ENCODE assay signal across 1 fruit fly cellular context in genomic region chrX:2468576-2468975, dm6.
A peak's percentile ranks its signal among the peaks of the same experiment; 100 is the strongest.
TF ChIP-seq lines count a peak whose summit lies in the region.

No protein-coding gene starts in this region.

TF ChIP-seq in whole organism, embryonic, 481 proteins besides CTCF, POLR2A, EP300 and RAD21 (continued from another document and continues in another):
- no peak for TF ChIP-seq corto (GFP tag; optimal IDR thresholded peaks at IDR 0.05; lab: Kevin White, UChicago)
- TF ChIP-seq Fer3 (tag; optimal IDR thresholded peaks at IDR 0.05; lab: Kevin White, UChicago) = peak; percentile 28
- no peak for TF ChIP-seq CG9797 (GFP tag; optimal IDR thresholded peaks at IDR 0.05; lab: Kevin White, UChicago)
- no peak for TF ChIP-seq ato (GFP tag; IDR thresholded peaks at IDR 0.05; lab: Robert Waterston, UW; ENCODE audit: partially characterized antibody)
- peak; percentile 71 for TF ChIP-seq CG8944 (GFP tag; optimal IDR thresholded peaks at IDR 0.05; lab: Kevin White, UChicago)
- peak; percentile 82 for TF ChIP-seq CG4424 (GFP tag; optimal IDR thresholded peaks at IDR 0.05; lab: Kevin White, UChicago)
- peak; percentile 87 for TF ChIP-seq dmrt11E (tag; optimal IDR thresholded peaks at IDR 0.05; lab: Kevin White, UChicago)
- TF ChIP-seq MTF-1 (GFP tag; optimal IDR thresholded peaks at IDR 0.05; lab: Kevin White, UChicago; ENCODE audit: borderline replicate concordance) = peak; percentile 65
- TF ChIP-seq CG5953 (GFP tag; IDR thresholded peaks at IDR 0.05; lab: Robert Waterston, UW) = 0 out of 2 replicates have a peak, but pooled peaks have one; percentile 61
- peak; percentile 81 for TF ChIP-seq CG4820 (GFP tag; optimal IDR thresholded peaks at IDR 0.05; lab: Kevin White, UChicago)
- TF ChIP-seq CG13296 (GFP tag; optimal IDR thresholded peaks at IDR 0.05; lab: Kevin White, UChicago) = no peak
- peak; percentile 63 for TF ChIP-seq sqz (GFP tag; optimal IDR thresholded peaks at IDR 0.05; lab: Kevin White, UChicago)
- TF ChIP-seq hbn (GFP tag; IDR thresholded peaks at IDR 0.05; lab: Robert Waterston, UW; ENCODE audit: partially characterized antibody) = no peak
- peak; percentile 45; the same call in 1 of the 3 replicates for TF ChIP-seq so (GFP tag; IDR thresholded peaks at IDR 0.05; lab: Robert Waterston, UW)
- peak; percentile 59 for TF ChIP-seq CG10654 (GFP tag; optimal IDR thresholded peaks at IDR 0.05; lab: Kevin White, UChicago)
- TF ChIP-seq CG3995 (GFP tag; optimal IDR thresholded peaks at IDR 0.05; lab: Kevin White, UChicago) = no peak
- peak; percentile 80 for TF ChIP-seq unpg (GFP tag; optimal IDR thresholded peaks at IDR 0.05; lab: Kevin White, UChicago)
- TF ChIP-seq Poxn (GFP tag; IDR thresholded peaks at IDR 0.05; lab: Robert Waterston, UW) = no peak
- TF ChIP-seq sens (GFP tag; lab: Kevin White, UChicago) = peak; percentile 97
- peak; percentile 80 for TF ChIP-seq ken (GFP tag; IDR thresholded peaks at IDR 0.05; lab: Robert Waterston, UW)
- peak; percentile 25 for TF ChIP-seq kah (GFP tag; optimal IDR thresholded peaks at IDR 0.05; lab: Kevin White, UChicago)
- no peak for TF ChIP-seq Hmx (GFP tag; optimal IDR thresholded peaks at IDR 0.05; lab: Kevin White, UChicago)
- TF ChIP-seq CG16813 (GFP tag; IDR thresholded peaks at IDR 0.05; lab: Robert Waterston, UW; ENCODE audit: partially characterized antibody) = no peak
- peak; percentile 73 for TF ChIP-seq pnt (GFP tag; optimal IDR thresholded peaks at IDR 0.05; lab: Kevin White, UChicago)
- TF ChIP-seq mld (GFP tag; IDR thresholded peaks at IDR 0.05; lab: Robert Waterston, UW; ENCODE audit: partially characterized antibody) = no peak
- TF ChIP-seq CG8089 (GFP tag; optimal IDR thresholded peaks at IDR 0.05; lab: Kevin White, UChicago) = peak; percentile 73
- TF ChIP-seq CG12104 (GFP tag; optimal IDR thresholded peaks at IDR 0.05; lab: Kevin White, UChicago) = peak; percentile 47
- no peak for TF ChIP-seq zf30C (GFP tag; optimal IDR thresholded peaks at IDR 0.05; lab: Kevin White, UChicago)
- no peak for TF ChIP-seq abd-A (tag; optimal IDR thresholded peaks at IDR 0.05; lab: Kevin White, UChicago)
- no peak for TF ChIP-seq TFAM (GFP tag; optimal IDR thresholded peaks at IDR 0.05; lab: Kevin White, UChicago)
- peak; percentile 44 for TF ChIP-seq CG1792 (GFP tag; optimal IDR thresholded peaks at IDR 0.05; lab: Kevin White, UChicago)
- peak; percentile 76 for TF ChIP-seq Awh (GFP tag; IDR thresholded peaks at IDR 0.05; lab: Robert Waterston, UW)
- peak; percentile 51 for TF ChIP-seq CG6654 (GFP tag; optimal IDR thresholded peaks at IDR 0.05; lab: Kevin White, UChicago)
- no peak for TF ChIP-seq pros (GFP tag; optimal IDR thresholded peaks at IDR 0.05; lab: Kevin White, UChicago)
- TF ChIP-seq seq (GFP tag; IDR thresholded peaks at IDR 0.05; lab: Robert Waterston, UW) = no peak
- TF ChIP-seq CG10366 (GFP tag; IDR thresholded peaks at IDR 0.05; lab: Robert Waterston, UW) = peak; percentile 65; the same call in 1 of the 2 replicates
- no peak for TF ChIP-seq Fer1 (GFP tag; optimal IDR thresholded peaks at IDR 0.05; lab: Kevin White, UChicago)
- 0 out of 2 replicates have a peak, but pooled peaks have one; percentile 9 for TF ChIP-seq danr (GFP tag; IDR thresholded peaks at IDR 0.05; lab: Robert Waterston, UW)
- TF ChIP-seq CG33557 (GFP tag; optimal IDR thresholded peaks at IDR 0.05; lab: Kevin White, UChicago) = peak; percentile 82
- TF ChIP-seq Sry-δ (GFP tag; optimal IDR thresholded peaks at IDR 0.05; lab: Kevin White, UChicago) = peak; percentile 37
- TF ChIP-seq CG10462 (GFP tag; optimal IDR thresholded peaks at IDR 0.05; lab: Kevin White, UChicago) = peak; percentile 28
- TF ChIP-seq Taf1 (GFP tag; IDR thresholded peaks at IDR 0.05; lab: Robert Waterston, UW) = no peak
- TF ChIP-seq CG6683 (GFP tag; optimal IDR thresholded peaks at IDR 0.05; lab: Kevin White, UChicago) = no peak
- peak; percentile 35; the same call in 1 of the 3 replicates for TF ChIP-seq jigr1 (GFP tag; IDR thresholded peaks at IDR 0.05; lab: Robert Waterston, UW)
- 0 out of 2 replicates have a peak, but pooled peaks have one; percentile 52 for TF ChIP-seq wor (GFP tag; IDR thresholded peaks at IDR 0.05; lab: Robert Waterston, UW)
- TF ChIP-seq eve (GFP tag; optimal IDR thresholded peaks at IDR 0.05; lab: Kevin White, UChicago) = peak in 1 of 2 experiments; percentile 81
- TF ChIP-seq aop (GFP tag; IDR thresholded peaks at IDR 0.05; lab: Robert Waterston, UW) = peak; percentile 32; the same call in 1 of the 2 replicates
- TF ChIP-seq CG3163 (GFP tag; optimal IDR thresholded peaks at IDR 0.05; lab: Kevin White, UChicago) = peak; percentile 36
- TF ChIP-seq gcm (GFP tag; optimal IDR thresholded peaks at IDR 0.05; lab: Kevin White, UChicago) = peak; percentile 51
- TF ChIP-seq CG9609 (GFP tag; optimal IDR thresholded peaks at IDR 0.05; lab: Kevin White, UChicago) = peak; percentile 67
- TF ChIP-seq sr (GFP tag; IDR thresholded peaks at IDR 0.05; lab: Robert Waterston, UW) = 0 out of 3 replicates have a peak, but pooled peaks have one; percentile 5
- TF ChIP-seq Abd-B (GFP tag; optimal IDR thresholded peaks at IDR 0.05; lab: Kevin White, UChicago) = peak; percentile 51
- no peak for TF ChIP-seq crol (GFP tag; IDR thresholded peaks at IDR 0.05; lab: Robert Waterston, UW)
- peak; percentile 52 to 86 for TF ChIP-seq chif (GFP tag; optimal IDR thresholded peaks at IDR 0.05; lab: Kevin White, UChicago)
- TF ChIP-seq bsh (GFP tag; optimal IDR thresholded peaks at IDR 0.05; lab: Kevin White, UChicago) = peak; percentile 88 to 89
- peak; percentile 75 for TF ChIP-seq CG11504 (tag; optimal IDR thresholded peaks at IDR 0.05; lab: Kevin White, UChicago)
- no peak for TF ChIP-seq CG31224 (GFP tag; IDR thresholded peaks at IDR 0.05; lab: Robert Waterston, UW)
- peak; percentile 36 for TF ChIP-seq CG3065 (GFP tag; optimal IDR thresholded peaks at IDR 0.05; lab: Kevin White, UChicago)
- peak; percentile 78 for TF ChIP-seq ranshi (GFP tag; IDR thresholded peaks at IDR 0.05; lab: Robert Waterston, UW)
- TF ChIP-seq dpn (GFP tag; optimal IDR thresholded peaks at IDR 0.05; lab: Kevin White, UChicago) = peak; percentile 60 to 70
- peak; percentile 64 for TF ChIP-seq tx (GFP tag; optimal IDR thresholded peaks at IDR 0.05; lab: Kevin White, UChicago)
- TF ChIP-seq ATbp (GFP tag; optimal IDR thresholded peaks at IDR 0.05; lab: Kevin White, UChicago) = peak; percentile 74
- peak; percentile 48; the same call in 1 of the 2 replicates for TF ChIP-seq CG9215 (GFP tag; IDR thresholded peaks at IDR 0.05; lab: Robert Waterston, UW)
- TF ChIP-seq sisA (GFP tag; IDR thresholded peaks at IDR 0.05; lab: Robert Waterston, UW) = peak; percentile 86
- TF ChIP-seq Bteb2 (GFP tag; optimal IDR thresholded peaks at IDR 0.05; lab: Kevin White, UChicago) = peak; percentile 4
- TF ChIP-seq CG14050 (GFP tag; IDR thresholded peaks at IDR 0.05; lab: Robert Waterston, UW) = peak; percentile 22; the same call in 1 of the 3 replicates
- TF ChIP-seq gfzf (GFP tag; optimal IDR thresholded peaks at IDR 0.05; lab: Kevin White, UChicago) = no peak
- peak; percentile 65; the same call in 1 of the 3 replicates for TF ChIP-seq z (GFP tag; IDR thresholded peaks at IDR 0.05; lab: Robert Waterston, UW)
- TF ChIP-seq CG6254 (GFP tag; optimal IDR thresholded peaks at IDR 0.05; lab: Kevin White, UChicago) = peak; percentile 67
- peak; percentile 52; the same call in 1 of the 2 replicates for TF ChIP-seq CG32767 (GFP tag; IDR thresholded peaks at IDR 0.05; lab: Robert Waterston, UW)
- TF ChIP-seq ro (GFP tag; IDR thresholded peaks at IDR 0.05; lab: Robert Waterston, UW) = peak; percentile 41; the same call in 1 of the 2 replicates
- 0 out of 2 replicates have a peak, but pooled peaks have one; percentile 19 for TF ChIP-seq bowl (GFP tag; IDR thresholded peaks at IDR 0.05; lab: Robert Waterston, UW)
- TF ChIP-seq Hey (tag; optimal IDR thresholded peaks at IDR 0.05; lab: Kevin White, UChicago) = no peak
- TF ChIP-seq Ada2b (GFP tag; IDR thresholded peaks at IDR 0.05; lab: Robert Waterston, UW) = peak; percentile 63; the same call in 1 of the 2 replicates
- TF ChIP-seq caup (GFP tag; optimal IDR thresholded peaks at IDR 0.05; lab: Kevin White, UChicago; ENCODE audit: severe bottlenecking) = no peak
- no peak for TF ChIP-seq pan (optimal IDR thresholded peaks at IDR 0.05; lab: Kevin White, UChicago)
- TF ChIP-seq pan (GFP tag; optimal IDR thresholded peaks at IDR 0.05 in 1 of 2, IDR thresholded peaks at IDR 0.05 in 1 of 2) = peak in 1 of 2 experiments; percentile 62
- TF ChIP-seq Blimp-1 (GFP tag; optimal IDR thresholded peaks at IDR 0.05; lab: Kevin White, UChicago) = peak; percentile 82
- 0 out of 2 replicates have a peak, but pooled peaks have one; percentile 65 for TF ChIP-seq sim (GFP tag; IDR thresholded peaks at IDR 0.05; lab: Robert Waterston, UW)
- peak; percentile 50 for TF ChIP-seq Sox100B (GFP tag; optimal IDR thresholded peaks at IDR 0.05; lab: Kevin White, UChicago)
- TF ChIP-seq CG12219 (GFP tag; optimal IDR thresholded peaks at IDR 0.05; lab: Kevin White, UChicago) = peak; percentile 58
- no peak for TF ChIP-seq prd (optimal IDR thresholded peaks at IDR 0.05; lab: Kevin White, UChicago)
- TF ChIP-seq prd (GFP tag; IDR thresholded peaks at IDR 0.05; lab: Robert Waterston, UW) = peak; percentile 90
- TF ChIP-seq Vsx1 (GFP tag; optimal IDR thresholded peaks at IDR 0.05; lab: Kevin White, UChicago) = peak; percentile 7
- TF ChIP-seq ap (GFP tag; IDR thresholded peaks at IDR 0.05; lab: Robert Waterston, UW) = peak; percentile 64; the same call in 1 of the 2 replicates
- peak; percentile 61 for TF ChIP-seq CG18476 (GFP tag; optimal IDR thresholded peaks at IDR 0.05; lab: Kevin White, UChicago)
- peak; percentile 75 for TF ChIP-seq Antp (GFP tag; optimal IDR thresholded peaks at IDR 0.05; lab: Kevin White, UChicago)
- no peak for TF ChIP-seq Hr39 (optimal IDR thresholded peaks at IDR 0.05; lab: Kevin White, UChicago)
- TF ChIP-seq CG2889 (GFP tag; IDR thresholded peaks at IDR 0.05; lab: Robert Waterston, UW) = 0 out of 3 replicates have a peak, but pooled peaks have one; percentile 33
- no peak for TF ChIP-seq CG17912 (GFP tag; optimal IDR thresholded peaks at IDR 0.05; lab: Kevin White, UChicago)
- TF ChIP-seq dimm (GFP tag; IDR thresholded peaks at IDR 0.05; lab: Robert Waterston, UW) = peak; percentile 52; the same call in 1 of the 2 replicates
- TF ChIP-seq CG6813 (GFP tag; optimal IDR thresholded peaks at IDR 0.05; lab: Kevin White, UChicago) = peak; percentile 67
- no peak for TF ChIP-seq CG3281 (GFP tag; optimal IDR thresholded peaks at IDR 0.05; lab: Kevin White, UChicago)
- TF ChIP-seq CG11456 (GFP tag; IDR thresholded peaks at IDR 0.05; lab: Robert Waterston, UW) = peak; percentile 52; the same call in 1 of the 3 replicates
- no peak for TF ChIP-seq CG18011 (GFP tag; optimal IDR thresholded peaks at IDR 0.05; lab: Kevin White, UChicago)
- peak; percentile 61 for TF ChIP-seq D19A (tag; optimal IDR thresholded peaks at IDR 0.05; lab: Kevin White, UChicago)
- TF ChIP-seq CG31388 (GFP tag; optimal IDR thresholded peaks at IDR 0.05; lab: Kevin White, UChicago) = peak; percentile 33
- TF ChIP-seq CG15269 (tag; optimal IDR thresholded peaks at IDR 0.05; lab: Kevin White, UChicago) = peak; percentile 49
- TF ChIP-seq CG10209 (GFP tag; optimal IDR thresholded peaks at IDR 0.05; lab: Kevin White, UChicago) = peak; percentile 62
- TF ChIP-seq CG10959 (GFP tag; IDR thresholded peaks at IDR 0.05; lab: Robert Waterston, UW) = peak; percentile 89
- TF ChIP-seq ara (GFP tag; IDR thresholded peaks at IDR 0.05; lab: Robert Waterston, UW) = peak; percentile 89
- TF ChIP-seq Nf-YA (GFP tag; IDR thresholded peaks at IDR 0.05; lab: Robert Waterston, UW) = peak; percentile 61
- peak; percentile 41; the same call in 1 of the 2 replicates for TF ChIP-seq CG11247 (GFP tag; IDR thresholded peaks at IDR 0.05; lab: Robert Waterston, UW)
- TF ChIP-seq Hr51 (GFP tag; optimal IDR thresholded peaks at IDR 0.05; lab: Kevin White, UChicago) = peak; percentile 49 to 50
- peak; percentile 55 for TF ChIP-seq nau (GFP tag; optimal IDR thresholded peaks at IDR 0.05; lab: Kevin White, UChicago)
- peak; percentile 82 for TF ChIP-seq row (GFP tag; IDR thresholded peaks at IDR 0.05; lab: Robert Waterston, UW)
- peak; percentile 3 for TF ChIP-seq Myb (GFP tag; optimal IDR thresholded peaks at IDR 0.05; lab: Kevin White, UChicago)
- TF ChIP-seq CG17829 (tag; optimal IDR thresholded peaks at IDR 0.05; lab: Kevin White, UChicago) = peak; percentile 82
- TF ChIP-seq CG9876 (GFP tag; optimal IDR thresholded peaks at IDR 0.05; lab: Kevin White, UChicago) = peak; percentile 43
- peak; percentile 69 for TF ChIP-seq NC2β (GFP tag; optimal IDR thresholded peaks at IDR 0.05; lab: Kevin White, UChicago)
- TF ChIP-seq B-H1 (GFP tag; IDR thresholded peaks at IDR 0.05; lab: Robert Waterston, UW) = peak; percentile 38; the same call in 2 of the 3 replicates
- TF ChIP-seq CG6854 (GFP tag; optimal IDR thresholded peaks at IDR 0.05; lab: Kevin White, UChicago) = no peak
- no peak for TF ChIP-seq knrl (GFP tag; IDR thresholded peaks at IDR 0.05; lab: Robert Waterston, UW; ENCODE audit: partially characterized antibody)
- TF ChIP-seq pita (GFP tag; optimal IDR thresholded peaks at IDR 0.05; lab: Kevin White, UChicago) = no peak
- no peak for TF ChIP-seq bigmax (GFP tag; optimal IDR thresholded peaks at IDR 0.05; lab: Kevin White, UChicago)
- peak; percentile 52 for TF ChIP-seq CG33213 (GFP tag; optimal IDR thresholded peaks at IDR 0.05; lab: Kevin White, UChicago)
- TF ChIP-seq Dad (GFP tag; optimal IDR thresholded peaks at IDR 0.05; lab: Kevin White, UChicago) = peak; percentile 53
- peak; percentile 58 for TF ChIP-seq CG14014 (GFP tag; IDR thresholded peaks at IDR 0.05; lab: Robert Waterston, UW)
- TF ChIP-seq Tbp (GFP tag; optimal IDR thresholded peaks at IDR 0.05; lab: Kevin White, UChicago) = no peak
- TF ChIP-seq CG14965 (GFP tag; optimal IDR thresholded peaks at IDR 0.05; lab: Kevin White, UChicago; ENCODE audit: borderline replicate concordance) = peak; percentile 13
- TF ChIP-seq gt (GFP tag; IDR thresholded peaks at IDR 0.05; lab: Robert Waterston, UW) = peak; percentile 95
- no peak for TF ChIP-seq Atf6 (GFP tag; IDR thresholded peaks at IDR 0.05; lab: Robert Waterston, UW)
- peak; percentile 83 for TF ChIP-seq CG14710 (tag; optimal IDR thresholded peaks at IDR 0.05; lab: Kevin White, UChicago)
- TF ChIP-seq tio (GFP tag; optimal IDR thresholded peaks at IDR 0.05; lab: Kevin White, UChicago) = peak; percentile 57
- no peak for TF ChIP-seq Trl (optimal IDR thresholded peaks at IDR 0.05; lab: Kevin White, UChicago)
- peak; percentile 70 for TF ChIP-seq Trl (GFP tag; optimal IDR thresholded peaks at IDR 0.05; lab: Kevin White, UChicago)
- peak; percentile 68 for TF ChIP-seq Rx (GFP tag; IDR thresholded peaks at IDR 0.05; lab: Robert Waterston, UW)
- TF ChIP-seq schlank (tag; optimal IDR thresholded peaks at IDR 0.05; lab: Kevin White, UChicago) = no peak
